Fruit fly (Drosophila melanogaster) Kc167 (cell line): ENCODE measurements around the gene Rad23.

Source experiments
- Sin3A ChIP-seq: fragments of >200 bp; optimal IDR thresholded peaks from 2 replicates; lab custom pipeline; 2018; ENCODE audit warnings: missing external identifiers
- h ChIP-seq: fragments of >200 bp; optimal IDR thresholded peaks from 3 replicates; lab custom pipeline; 2018; ENCODE audit warnings: missing external identifiers

- TF ChIP-seq Sin3A (lab: Kevin White, UChicago) (no peak), h (lab: Kevin White, UChicago) (no peak)
These were observed 10.9 kb downstream of the Rad23 start for dm6 chr4:318795-319194.
